Fruit fly (Drosophila melanogaster) whole organism, embryonic: ENCODE data around the gene DppIII.

Source experiments
- Atf3 ChIP-seq: fragments of 200-800 bp; sonication (Bioruptor generic); optimal IDR thresholded peaks from 3 replicates; lab custom pipeline; 2016; ENCODE audit warnings: missing biosample characterization, missing genetic modification characterization
- B-H2 ChIP-seq: fragments of 200-800 bp; sonication (Bioruptor generic); optimal IDR thresholded peaks from 2 replicates; lab custom pipeline; 2018; ENCODE audit warnings: missing biosample characterization, mild to moderate bottlenecking, missing genetic modification characterization
- BEAF-32 ChIP-seq: fragments of 200-800 bp; sonication (Bioruptor generic); optimal IDR thresholded peaks from 3 replicates; lab custom pipeline; 2017; ENCODE audit warnings: missing biosample characterization, missing genetic modification characterization, mild to moderate bottlenecking, moderate library complexity, missing genetic modification reagents
- CG12299 ChIP-seq: fragments of 200-800 bp; sonication (Bioruptor generic); optimal IDR thresholded peaks from 2 replicates; lab custom pipeline; 2018; ENCODE audit warnings: missing biosample characterization, mild to moderate bottlenecking, missing genetic modification characterization
- CG13287 ChIP-seq: fragments of 200-800 bp; sonication (Bioruptor generic); IDR thresholded peaks from 2 replicates; pipeline ENCODE4 v1.3.6; 2022; ENCODE audit warnings: missing biosample characterization, missing genetic modification characterization; ENCODE audit not compliant: partially characterized antibody
- CG15514 ChIP-seq: fragments of 200-800 bp; sonication (Bioruptor generic); optimal IDR thresholded peaks from 3 replicates; lab custom pipeline; 2017; ENCODE audit warnings: missing biosample characterization, missing genetic modification characterization, mild to moderate bottlenecking, moderate library complexity, missing genetic modification reagents
- CG18011 ChIP-seq: fragments of 200-800 bp; sonication (Bioruptor generic); optimal IDR thresholded peaks from 2 replicates; lab custom pipeline; 2017; ENCODE audit warnings: missing biosample characterization, missing genetic modification characterization, mild to moderate bottlenecking, moderate library complexity, missing genotype
- CG18599 ChIP-seq: fragments of 200-800 bp; sonication (Bioruptor generic); optimal IDR thresholded peaks from 3 replicates; lab custom pipeline; 2017; ENCODE audit warnings: missing biosample characterization, missing genetic modification characterization, mild to moderate bottlenecking, moderate library complexity, missing genetic modification reagents
- CG2116 ChIP-seq: fragments of 200-800 bp; sonication (Bioruptor generic); optimal IDR thresholded peaks from 3 replicates; lab custom pipeline; 2018; ENCODE audit warnings: missing biosample characterization, mild to moderate bottlenecking, missing genetic modification characterization
- CG2120 ChIP-seq: fragments of 200-800 bp; sonication (Bioruptor generic); optimal IDR thresholded peaks from 3 replicates; lab custom pipeline; 2016; ENCODE audit warnings: missing biosample characterization, missing genetic modification characterization
- CG31365 ChIP-seq: fragments of 200-800 bp; sonication (Bioruptor generic); optimal IDR thresholded peaks from 2 replicates; lab custom pipeline; 2018; ENCODE audit warnings: missing biosample characterization, mild to moderate bottlenecking, missing genetic modification characterization
- CG33213 ChIP-seq: fragments of 200-800 bp; sonication (Bioruptor generic); optimal IDR thresholded peaks from 3 replicates; lab custom pipeline; 2016; ENCODE audit warnings: missing biosample characterization, missing genetic modification characterization
- CG3847 ChIP-seq: fragments of 200-800 bp; sonication (Bioruptor generic); IDR thresholded peaks from 2 replicates; pipeline ENCODE4 v1.3.6; 2022; ENCODE audit warnings: missing biosample characterization, missing genetic modification characterization
- CG4617 ChIP-seq: fragments of 200-800 bp; sonication (Bioruptor generic); optimal IDR thresholded peaks from 3 replicates; lab custom pipeline; 2016; ENCODE audit warnings: missing biosample characterization, missing genetic modification characterization, borderline replicate concordance
- CG9609 ChIP-seq: fragments of 200-800 bp; sonication (Bioruptor generic); optimal IDR thresholded peaks from 3 replicates; lab custom pipeline; 2016; ENCODE audit warnings: missing biosample characterization, missing genetic modification characterization
- Dp ChIP-seq: fragments of 200-800 bp; sonication (Bioruptor generic); optimal IDR thresholded peaks from 2 replicates; lab custom pipeline; 2018; ENCODE audit warnings: missing biosample characterization, mild to moderate bottlenecking, missing genetic modification characterization, moderate library complexity
- Dref ChIP-seq: fragments of 200-800 bp; sonication (Bioruptor generic); IDR thresholded peaks from 2 replicates; pipeline ENCODE4 v1.3.6; 2022; ENCODE audit warnings: missing biosample characterization, missing genetic modification characterization
- Gug ChIP-seq: fragments of 200-800 bp; sonication (Bioruptor generic); IDR thresholded peaks from 4 replicates; pipeline ENCODE4 v1.3.6; 2022; ENCODE audit warnings: missing biosample characterization, missing genetic modification characterization
- Hey ChIP-seq: fragments of 200-800 bp; sonication (Bioruptor generic); optimal IDR thresholded peaks from 3 replicates; lab custom pipeline; 2018; ENCODE audit warnings: missing biosample characterization, mild to moderate bottlenecking, missing genetic modification characterization
- HmgZ ChIP-seq: fragments of 200-800 bp; sonication (Bioruptor generic); optimal IDR thresholded peaks from 2 replicates; lab custom pipeline; 2018; ENCODE audit warnings: missing biosample characterization, mild to moderate bottlenecking, missing genetic modification characterization
- MBD-R2 ChIP-seq: fragments of 200-800 bp; sonication (Bioruptor generic); IDR thresholded peaks from 2 replicates; pipeline ENCODE4 v1.3.6; 2022; ENCODE audit warnings: missing biosample characterization, missing genetic modification characterization
- Mes4 ChIP-seq: fragments of 200-800 bp; sonication (Bioruptor generic); optimal IDR thresholded peaks from 2 replicates; lab custom pipeline; 2016; ENCODE audit warnings: missing biosample characterization, missing genetic modification characterization
- Myb ChIP-seq: fragments of 200-800 bp; sonication (Bioruptor generic); optimal IDR thresholded peaks from 2 replicates; lab custom pipeline; 2016; ENCODE audit warnings: missing biosample characterization, missing genetic modification characterization
- Nf-YB ChIP-seq: fragments of 200-800 bp; sonication (Bioruptor generic); optimal IDR thresholded peaks from 3 replicates; lab custom pipeline; 2019; ENCODE audit warnings: missing biosample characterization, mild to moderate bottlenecking, missing genetic modification characterization, moderate library complexity
- NfI ChIP-seq: fragments of 200-800 bp; sonication (Bioruptor generic); optimal IDR thresholded peaks from 3 replicates; lab custom pipeline; 2018; ENCODE audit warnings: missing biosample characterization, mild to moderate bottlenecking, missing genetic modification characterization, moderate library complexity
- Rfx ChIP-seq: fragments of 200-800 bp; sonication (Bioruptor generic); IDR thresholded peaks from 2 replicates; pipeline ENCODE4 v1.3.6; 2022; ENCODE audit warnings: missing biosample characterization, missing genetic modification characterization
- Sry-δ ChIP-seq: fragments of 200-800 bp; sonication (Bioruptor generic); optimal IDR thresholded peaks from 2 replicates; lab custom pipeline; 2016; ENCODE audit warnings: missing biosample characterization, missing genetic modification characterization
- Trl ChIP-seq, 3 experiments: fragments of >200 bp in 2 of 3; fragments of 200-800 bp in 1 of 3; sonication (Bioruptor generic) in 1 of 3; optimal IDR thresholded peaks; 2 replicates in 1 of 3; 3 replicates in 2 of 3; lab custom pipeline; 2016 to 2017; ENCODE audit warnings: missing biosample characterization in 1 of 3, missing genetic modification characterization in 1 of 3
- ash1 ChIP-seq: fragments of 200-800 bp; sonication (Bioruptor generic); optimal IDR thresholded peaks from 2 replicates; lab custom pipeline; 2018; ENCODE audit warnings: missing biosample characterization, mild to moderate bottlenecking, missing genetic modification characterization
- chif ChIP-seq, 2 experiments: fragments of 200-800 bp; sonication (Bioruptor generic); optimal IDR thresholded peaks; 3 replicates each; lab custom pipeline; 2016; ENCODE audit warnings: missing biosample characterization in 2 of 2, missing genetic modification characterization in 2 of 2
- chn ChIP-seq: fragments of 200-800 bp; sonication (Bioruptor generic); optimal IDR thresholded peaks from 2 replicates; lab custom pipeline; 2016; ENCODE audit warnings: missing biosample characterization, missing genetic modification characterization
- dati ChIP-seq: fragments of 200-800 bp; sonication (Bioruptor generic); IDR thresholded peaks from 2 replicates; pipeline ENCODE4 v1.3.6; 2022; ENCODE audit warnings: missing biosample characterization, missing genetic modification characterization
- ems ChIP-seq: fragments of 200-800 bp; sonication (Bioruptor generic); optimal IDR thresholded peaks from 3 replicates; lab custom pipeline; 2016; ENCODE audit warnings: missing biosample characterization, missing genetic modification characterization
- ewg ChIP-seq: fragments of 200-800 bp; sonication (Bioruptor generic); optimal IDR thresholded peaks from 3 replicates; lab custom pipeline; 2017; ENCODE audit warnings: mild to moderate bottlenecking, missing biosample characterization, missing genetic modification reagents, missing genetic modification characterization
- eyg ChIP-seq: fragments of 200-800 bp; sonication (Bioruptor generic); optimal IDR thresholded peaks from 3 replicates; lab custom pipeline; 2016; ENCODE audit warnings: missing biosample characterization, missing genetic modification characterization
- fd64A ChIP-seq: fragments of 200-800 bp; sonication (Bioruptor generic); optimal IDR thresholded peaks from 3 replicates; lab custom pipeline; 2018; ENCODE audit warnings: missing biosample characterization, mild to moderate bottlenecking, missing genetic modification characterization
- gfzf ChIP-seq: fragments of 200-800 bp; sonication (Bioruptor generic); optimal IDR thresholded peaks from 2 replicates; lab custom pipeline; 2016; ENCODE audit warnings: missing biosample characterization, mild to moderate bottlenecking, missing genetic modification characterization, moderate library complexity
- gsb-n ChIP-seq: fragments of 200-800 bp; sonication (Bioruptor generic); optimal IDR thresholded peaks from 3 replicates; lab custom pipeline; 2018; ENCODE audit warnings: missing biosample characterization, mild to moderate bottlenecking, missing genetic modification characterization
- hkb ChIP-seq, 2 experiments: fragments of 200-800 bp in 1 of 2; fragments of >200 bp in 1 of 2; sonication (Bioruptor generic) in 1 of 2; IDR thresholded peaks in 1 of 2; optimal IDR thresholded peaks in 1 of 2; 2 replicates each; pipeline versions ENCODE4 v1.3.6 to Lab custom; 2017 to 2022; ENCODE audit warnings: missing biosample characterization in 1 of 2, missing genetic modification characterization in 1 of 2
- knrl ChIP-seq: fragments of 200-800 bp; sonication (Bioruptor generic); IDR thresholded peaks from 3 replicates; pipeline ENCODE4 v1.3.6; 2022; ENCODE audit warnings: missing biosample characterization, missing genetic modification characterization; ENCODE audit not compliant: partially characterized antibody
- phol ChIP-seq: fragments of 200-800 bp; sonication (Bioruptor generic); optimal IDR thresholded peaks from 3 replicates; lab custom pipeline; 2018; ENCODE audit warnings: missing biosample characterization, mild to moderate bottlenecking, missing genetic modification characterization, moderate library complexity
- pzg ChIP-seq: fragments of 200-800 bp; sonication (Bioruptor generic); optimal IDR thresholded peaks from 3 replicates; lab custom pipeline; 2018; ENCODE audit warnings: missing biosample characterization, mild to moderate bottlenecking, missing genetic modification characterization, moderate library complexity
- row ChIP-seq: fragments of 200-800 bp; sonication (Bioruptor generic); IDR thresholded peaks from 3 replicates; pipeline ENCODE4 v1.3.6; 2022; ENCODE audit warnings: missing biosample characterization, missing genetic modification characterization
- sens-2 ChIP-seq: fragments of 200-800 bp; sonication (Bioruptor generic); IDR thresholded peaks from 2 replicates; pipeline ENCODE4 v1.3.6; 2022; ENCODE audit warnings: missing biosample characterization, missing genetic modification characterization
- slp2 ChIP-seq: fragments of 200-800 bp; sonication (Bioruptor generic); optimal IDR thresholded peaks from 2 replicates; lab custom pipeline; 2016; ENCODE audit warnings: missing biosample characterization, missing genetic modification characterization
- trem ChIP-seq: fragments of 200-800 bp; optimal IDR thresholded peaks from 3 replicates; lab custom pipeline; 2019; ENCODE audit warnings: missing biosample characterization, mild to moderate bottlenecking, missing genetic modification characterization, moderate library complexity
- vvl ChIP-seq: fragments of 200-800 bp; sonication (Bioruptor generic); IDR thresholded peaks from 2 replicates; pipeline ENCODE4 v1.3.6; 2022; ENCODE audit warnings: missing biosample characterization, missing genetic modification characterization

The DppIII gene

dm6 chr3R:8316344-8317105 is 27.7 kb upstream of the DppIII start, which contains the start of gene Coq2 (continued):
- TF ChIP-seq Gug (no peak), Mes4 (no peak), CG13287 (GFP tag; lab: Robert Waterston, UW) (peak; percentile 44; the same call in 1 of the 2 replicates), knrl (GFP tag; lab: Robert Waterston, UW) (peak; percentile 28; the same call in 1 of the 3 replicates), phol (tag; lab: Kevin White, UChicago) (peak; percentile 25), gfzf (peak; percentile 13), dati (no peak), row (GFP tag; lab: Robert Waterston, UW) (peak; percentile 28; the same call in 1 of the 3 replicates), ewg (GFP tag; lab: Kevin White, UChicago) (peak; percentile 38), B-H2 (GFP tag; lab: Kevin White, UChicago) (no peak), CG18599 (GFP tag; lab: Kevin White, UChicago) (no peak), CG18011 (GFP tag; lab: Kevin White, UChicago) (no peak), chn (GFP tag; lab: Kevin White, UChicago) (no peak), CG9609 (no peak), CG2120 (GFP tag; lab: Kevin White, UChicago) (peak; percentile 25), CG31365 (tag; lab: Kevin White, UChicago) (peak; percentile 30), slp2 (GFP tag; lab: Kevin White, UChicago) (no peak), Dref (GFP tag; lab: Robert Waterston, UW) (peak; percentile 47; the same call in 1 of the 2 replicates), MBD-R2 (peak; percentile 82), CG4617 (peak; percentile 65), Sry-δ (GFP tag; lab: Kevin White, UChicago) (peak; percentile 44), CG15514 (GFP tag; lab: Kevin White, UChicago) (peak; percentile 60), vvl (GFP tag; lab: Robert Waterston, UW) (peak; percentile 29; the same call in 1 of the 2 replicates), chif (GFP tag; optimal IDR thresholded peaks at IDR 0.05; lab: Kevin White, UChicago) (no peak), Nf-YB (GFP tag; lab: Kevin White, UChicago) (peak; percentile 14), pzg (GFP tag; lab: Kevin White, UChicago) (peak; percentile 74), Dp (peak; percentile 93), sens-2 (no peak), CG2116 (peak; percentile 84), NfI (GFP tag; lab: Kevin White, UChicago) (no peak), Atf3 (GFP tag; lab: Kevin White, UChicago) (no peak), CG12299 (tag; lab: Kevin White, UChicago) (no peak), ash1 (GFP tag; lab: Kevin White, UChicago) (no peak), Rfx (0 out of 2 replicates have a peak, but pooled peaks have one; percentile 32), trem (peak; percentile 86), eyg (GFP tag; lab: Kevin White, UChicago) (no peak), BEAF-32 (peak; percentile 46), ems (GFP tag; lab: Kevin White, UChicago) (no peak), CG33213 (peak; percentile 21), hkb (optimal IDR thresholded peaks at IDR 0.05; lab: Kevin White, UChicago) (peak; percentile 42), hkb (GFP tag; IDR thresholded peaks at IDR 0.05; lab: Robert Waterston, UW) (no peak), fd64A (no peak), HmgZ (tag; lab: Kevin White, UChicago) (peak; percentile 2), Myb (GFP tag; lab: Kevin White, UChicago) (peak; percentile 88), Hey (no peak), Trl (optimal IDR thresholded peaks at IDR 0.05; lab: Kevin White, UChicago) (peak in 1 of 2 experiments; percentile 4), Trl (GFP tag; optimal IDR thresholded peaks at IDR 0.05; lab: Kevin White, UChicago) (no peak), CG3847 (GFP tag; lab: Robert Waterston, UW) (peak; percentile 77), gsb-n (tag; lab: Kevin White, UChicago) (no peak)
